Worm (Caenorhabditis elegans): ENCODE results near the gene T24E12.2.
"Not testable (repeated sequence)": the region's sequence is repeated elsewhere in the genome, so short reads cannot be mapped to it uniquely, and the experiment has no call there.

Gene T24E12.2

DNA sequence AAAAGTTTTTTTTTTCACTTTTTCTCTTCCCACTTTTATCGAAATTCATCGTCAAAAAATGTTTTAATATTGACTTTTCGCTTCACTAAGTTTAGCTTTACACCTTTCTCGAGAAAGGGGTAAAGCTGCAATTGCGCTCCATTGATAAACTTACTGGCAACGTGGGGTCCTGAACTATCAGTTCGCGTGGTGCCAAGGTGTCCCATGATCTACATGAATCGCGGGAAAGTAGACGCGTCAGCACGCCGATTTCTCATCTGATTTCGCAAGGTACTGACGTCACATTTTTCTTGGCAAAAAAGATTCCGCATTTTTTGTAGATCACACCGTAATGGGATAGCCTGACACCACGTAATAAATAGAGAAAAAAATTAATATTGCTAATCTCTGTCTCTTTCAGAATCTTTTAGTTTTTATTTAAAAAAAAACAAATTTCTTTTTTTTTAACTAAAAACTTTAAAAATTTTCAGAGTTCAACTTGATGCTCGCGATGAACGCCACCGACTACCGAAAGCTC, 29.1 kb downstream of the T24E12.2 start, which contains the start of gene lido-15:
TSS of gene lido-15 (plus strand) at position 467 of the 517 bp plus-strand sequence.
- TF ChIP-seq unc-62 (GFP tag; optimal IDR thresholded peaks at IDR 0.05) = no peak

DNA sequence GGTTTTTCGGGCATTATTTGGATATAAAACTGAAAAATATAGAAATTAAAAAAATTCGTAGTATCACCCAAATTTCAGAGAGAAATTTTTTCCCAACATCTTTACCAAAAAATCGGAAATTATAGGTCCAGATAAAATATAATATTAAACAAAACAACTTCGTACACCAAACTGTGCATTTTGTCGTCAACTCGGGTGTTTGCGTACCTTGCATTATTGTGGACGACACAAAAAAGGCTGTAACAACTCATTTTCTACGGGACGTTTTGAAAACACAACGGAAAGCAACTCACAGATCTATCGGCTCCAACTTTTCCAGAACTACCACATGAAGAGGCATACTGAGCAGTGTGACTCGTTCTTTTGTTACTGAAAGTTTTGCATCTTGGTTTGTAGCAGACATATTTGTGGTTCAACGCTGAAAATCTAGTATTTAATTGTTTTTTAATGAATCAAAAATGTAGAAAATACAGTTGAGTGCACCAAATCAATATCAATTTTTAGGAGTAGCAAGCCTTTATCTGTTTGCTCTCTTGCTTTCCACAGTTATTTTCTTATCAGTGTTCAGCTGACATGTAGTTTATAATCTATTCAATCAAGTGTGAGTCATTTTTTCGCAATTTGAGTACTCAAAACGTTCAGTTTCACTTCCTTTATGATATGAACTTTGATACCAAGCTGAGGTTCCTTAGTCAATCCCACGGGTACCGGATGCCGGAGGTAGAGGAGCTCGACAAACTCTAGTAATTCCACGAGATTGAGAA, 32.9 kb downstream of the T24E12.2 start:
- TF ChIP-seq unc-62 (GFP tag; optimal IDR thresholded peaks at IDR 0.05) = no peak

DNA sequence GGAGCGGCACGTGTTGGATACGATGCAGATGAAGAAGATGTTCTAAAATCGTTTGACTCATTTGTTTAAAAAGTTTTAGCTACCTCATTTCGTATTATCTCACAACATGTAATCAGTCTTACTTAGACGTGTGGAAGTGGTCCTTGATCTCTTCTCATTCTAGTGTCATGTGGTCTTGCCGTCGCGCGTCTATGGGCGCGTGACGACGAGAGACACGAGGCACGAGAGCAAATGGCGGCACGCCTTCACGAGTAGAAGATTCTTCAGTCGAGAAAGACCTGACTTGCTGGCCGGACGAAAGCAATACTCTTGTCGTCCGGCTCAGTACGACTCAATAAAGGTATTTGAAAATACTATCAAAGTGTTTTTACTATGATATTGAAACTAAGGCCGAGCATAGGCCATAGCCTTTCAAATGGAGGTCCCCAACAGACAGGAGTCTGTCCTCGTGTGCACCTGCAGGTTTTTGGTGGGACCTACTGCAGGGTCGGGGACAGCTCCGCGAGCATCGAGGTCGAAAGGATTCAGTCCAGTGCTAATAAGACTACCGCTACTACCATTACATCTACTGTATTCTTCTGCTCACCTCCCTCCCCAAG, 33.6 kb downstream of the T24E12.2 start, which contains the start of gene fbxa-24:
TSS of gene fbxa-24 (plus strand) at position 276 of the 599 bp plus-strand sequence.
- TF ChIP-seq unc-62 (GFP tag; optimal IDR thresholded peaks at IDR 0.05) = not testable (repeated sequence)

DNA sequence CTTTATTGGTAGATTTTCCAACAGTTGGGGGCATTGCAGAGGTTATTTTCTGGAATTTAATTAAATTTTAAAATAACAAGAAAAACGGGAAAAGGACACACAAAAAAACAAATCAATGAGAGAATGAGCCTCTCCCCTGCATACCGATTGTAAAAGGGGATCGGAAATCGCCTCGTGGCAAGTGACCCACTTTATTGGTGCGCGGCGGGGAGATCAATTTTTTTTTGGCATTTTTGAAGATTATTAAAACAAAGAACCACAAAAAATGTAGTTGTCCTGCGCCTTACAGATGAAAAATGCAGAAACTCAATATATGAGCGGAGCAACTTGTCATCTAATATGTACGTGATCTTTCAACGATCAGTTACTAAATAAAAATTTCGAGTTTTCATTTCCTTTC, 38.5 kb downstream of the T24E12.2 start, which contains the start of gene F54D10.7:
TSS of gene F54D10.7 (minus strand) at position 49 of the 400 bp plus-strand sequence.
- TF ChIP-seq unc-62 (GFP tag; optimal IDR thresholded peaks at IDR 0.05) = no peak

DNA sequence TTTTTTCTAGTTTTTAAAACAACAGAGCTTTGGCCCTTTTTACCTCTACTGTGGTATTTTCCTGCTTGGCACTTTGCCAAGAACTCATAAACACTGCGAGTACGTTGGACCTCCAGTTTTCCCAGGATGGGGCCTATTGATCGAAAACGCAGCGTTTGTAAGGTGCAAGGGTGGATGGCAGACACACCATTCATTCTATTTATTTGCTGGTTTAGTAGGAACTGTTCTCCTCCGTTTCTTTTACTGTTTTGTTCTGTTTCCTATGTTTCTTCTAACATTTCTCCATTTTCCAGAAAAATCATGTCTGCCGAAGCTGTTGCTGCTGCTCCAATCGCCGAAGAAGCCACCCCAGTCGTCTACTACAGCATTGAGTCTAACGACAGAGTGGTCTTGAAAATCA, 41.1 kb downstream of the T24E12.2 start, which contains the start of gene skr-15:
TSS of gene skr-15 (plus strand) at position 301 of the 400 bp plus-strand sequence.
- no peak for TF ChIP-seq unc-62 (GFP tag; optimal IDR thresholded peaks at IDR 0.05)

DNA sequence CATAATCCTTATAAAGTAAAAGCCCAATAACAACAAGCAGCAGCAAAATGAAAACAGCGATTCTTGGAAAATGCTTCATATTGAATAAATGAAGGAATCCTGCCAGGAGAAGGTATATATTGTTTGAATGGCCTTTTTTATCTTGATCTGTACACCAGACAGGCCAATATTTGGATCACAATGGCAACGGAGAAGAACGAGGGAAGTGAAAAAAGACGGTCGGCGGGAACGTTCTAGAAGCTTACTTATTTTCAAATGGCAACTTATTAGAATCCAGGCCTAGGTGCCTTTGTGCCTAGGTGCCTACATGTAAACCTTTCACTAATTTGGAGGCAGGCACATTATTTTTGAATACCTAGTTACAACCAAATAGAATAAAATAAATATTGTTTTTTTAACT, 45.1 kb downstream of the T24E12.2 start, which contains the start of gene F54D10.8:
TSS of gene F54D10.8 (minus strand) at position 101 of the 400 bp plus-strand sequence.
- no peak for TF ChIP-seq unc-62 (GFP tag; optimal IDR thresholded peaks at IDR 0.05)

DNA sequence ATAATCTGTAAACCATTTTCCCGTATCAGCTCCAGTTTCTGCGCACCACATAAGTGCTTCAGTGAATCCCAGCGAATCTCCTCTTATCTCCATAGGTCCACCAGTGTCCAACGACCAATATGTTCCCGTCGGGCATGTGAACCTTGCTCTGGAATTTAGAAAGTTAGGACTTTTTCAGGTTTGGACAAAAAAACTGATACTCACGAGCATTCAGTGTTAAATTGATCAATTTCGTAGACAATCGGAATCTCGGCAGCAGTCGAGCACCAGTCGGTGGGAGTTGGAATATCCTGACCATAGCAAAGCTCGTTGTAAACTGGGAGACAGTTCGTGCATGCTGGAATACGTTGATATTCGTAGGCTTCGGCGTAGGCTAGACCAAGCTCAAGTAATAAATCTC, 46.9 kb downstream of the T24E12.2 start:
- no peak for TF ChIP-seq unc-62 (GFP tag; optimal IDR thresholded peaks at IDR 0.05)

DNA sequence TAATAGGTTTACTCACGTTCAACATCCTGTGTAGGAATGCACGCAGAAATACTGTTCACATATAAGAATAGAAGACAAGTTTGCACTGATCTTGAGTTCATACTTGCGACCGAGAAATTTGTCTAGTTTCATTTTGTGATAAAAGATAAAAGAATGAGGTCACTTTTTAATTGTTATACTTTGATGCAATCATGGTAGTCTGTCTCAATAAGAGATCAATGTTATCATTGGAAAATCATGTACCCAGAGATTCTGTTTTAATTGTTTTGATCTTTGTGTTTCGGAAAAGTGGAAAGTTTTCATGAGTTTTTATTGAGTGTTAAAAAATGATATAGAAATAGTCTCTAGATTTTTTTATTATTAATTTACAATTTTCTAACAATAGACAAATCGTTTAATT, 49.6 kb downstream of the T24E12.2 start, which contains the start of gene F54D10.9:
TSS of gene F54D10.9 (minus strand) at position 101 of the 400 bp plus-strand sequence.
- no peak for TF ChIP-seq unc-62 (GFP tag; optimal IDR thresholded peaks at IDR 0.05)
